Worm (Caenorhabditis elegans) whole organism, L2 larva: ENCODE data around the gene srf-3.

Source experiments
- Y55F3AM.14 ChIP-seq: fragments of 200-800 bp; sonication (Bioruptor generic); optimal IDR thresholded peaks from 2 replicates; lab custom pipeline; 2018; ENCODE audit warnings: mild to moderate bottlenecking, missing genetic modification characterization, missing compliant biosample characterization
- ZK546.5 ChIP-seq: sonication (generic microtip); optimal IDR thresholded peaks from 2 replicates; lab custom pipeline; 2017; ENCODE audit warnings: missing biosample characterization, missing genetic modification characterization
- ama-1 ChIP-seq: fragments of 150-350 bp; optimal IDR thresholded peaks from 2 replicates; lab custom pipeline; 2018; ENCODE audit warnings: inconsistent platforms
- elt-1 ChIP-seq: fragments of 150-350 bp; optimal IDR thresholded peaks from 2 replicates; lab custom pipeline; 2014; ENCODE audit warnings: missing biosample characterization, missing genetic modification characterization
- lin-13 ChIP-seq: fragments of 150-350 bp; optimal IDR thresholded peaks from 2 replicates; lab custom pipeline; 2014; ENCODE audit warnings: missing biosample characterization, missing genetic modification reagents, missing genetic modification characterization
- lsy-2 ChIP-seq, 2 experiments: fragments of 150-350 bp in 1 of 2; sonication (generic microtip) in 1 of 2; optimal IDR thresholded peaks; 2 replicates each; lab custom pipeline; 2014 to 2017; ENCODE audit warnings: missing biosample characterization in 2 of 2, missing genetic modification characterization in 2 of 2
- nhr-23 ChIP-seq: fragments of 150-350 bp; optimal IDR thresholded peaks from 2 replicates; lab custom pipeline; 2014; ENCODE audit warnings: missing biosample characterization, missing genetic modification reagents, missing genetic modification characterization
- nhr-237 ChIP-seq: fragments of 150-350 bp; optimal IDR thresholded peaks from 2 replicates; lab custom pipeline; 2014; ENCODE audit warnings: missing biosample characterization, missing genetic modification characterization
- nhr-6 ChIP-seq: fragments of 150-350 bp; optimal IDR thresholded peaks from 2 replicates; lab custom pipeline; 2014; ENCODE audit warnings: missing biosample characterization, missing genetic modification characterization
- nhr-77 ChIP-seq: fragments of 150-350 bp; optimal IDR thresholded peaks from 2 replicates; lab custom pipeline; 2014; ENCODE audit warnings: missing biosample characterization, missing genetic modification characterization
- ztf-4 ChIP-seq: fragments of 150-350 bp; optimal IDR thresholded peaks from 2 replicates; lab custom pipeline; 2014; ENCODE audit warnings: missing biosample characterization, missing genetic modification characterization

ce11 chrIV:12891080-12891479 is 41.8 kb downstream of the srf-3 start:
- TF ChIP-seq ama-1 (lab: Kevin White, UChicago) (no peak), nhr-237 (tag; lab: Kevin White, UChicago) (no peak), lsy-2 (tag; optimal IDR thresholded peaks at IDR 0.05; lab: Kevin White, UChicago) (no peak), lin-13 (GFP tag; lab: Kevin White, UChicago) (no peak), ZK546.5 (tag; lab: Kevin White, UChicago) (no peak), nhr-23 (tag; lab: Kevin White, UChicago) (no peak), Y55F3AM.14 (no peak), elt-1 (tag; lab: Kevin White, UChicago) (no peak), nhr-6 (tag; lab: Kevin White, UChicago) (no peak), nhr-77 (no peak), ztf-4 (tag; lab: Kevin White, UChicago) (no peak)
